Worm (Caenorhabditis elegans) whole organism, early embryonic: ENCODE results near the gene dsc-1.

Source experiments
- B0310.2 ChIP-seq: sonication (generic microtip); optimal IDR thresholded peaks from 2 replicates; lab custom pipeline; 2016; ENCODE audit warnings: mild to moderate bottlenecking, missing genetic modification characterization, missing compliant biosample characterization
- F13C5.2 ChIP-seq: sonication (generic microtip); optimal IDR thresholded peaks from 2 replicates; lab custom pipeline; 2017; ENCODE audit warnings: mild to moderate bottlenecking, missing genetic modification characterization, inconsistent platforms, missing compliant biosample characterization
- aly-1 ChIP-seq: sonication (generic microtip); optimal IDR thresholded peaks from 2 replicates; lab custom pipeline; 2016; ENCODE audit warnings: missing genetic modification characterization, missing compliant biosample characterization
- ama-1 ChIP-seq: fragments of 150-350 bp; optimal IDR thresholded peaks from 2 replicates; lab custom pipeline; 2014
- ceh-13 ChIP-seq: fragments of 200-800 bp; sonication (Bioruptor generic); optimal IDR thresholded peaks from 2 replicates; lab custom pipeline; 2018; ENCODE audit warnings: mild to moderate bottlenecking, missing genetic modification characterization, missing compliant biosample characterization
- ceh-36 ChIP-seq: sonication (generic microtip); optimal IDR thresholded peaks from 2 replicates; lab custom pipeline; 2016; ENCODE audit warnings: missing genetic modification characterization, inconsistent platforms, missing compliant biosample characterization
- ets-7 ChIP-seq: sonication (generic microtip); optimal IDR thresholded peaks from 2 replicates; lab custom pipeline; 2016; ENCODE audit warnings: missing genotype, missing genetic modification characterization, missing compliant biosample characterization
- flt-1 ChIP-seq: fragments of 200-800 bp; sonication (Bioruptor generic); IDR thresholded peaks from 2 replicates; pipeline ENCODE4 v1.3.6; 2022; ENCODE audit warnings: missing genetic modification characterization, missing compliant biosample characterization
- hmbx-1 ChIP-seq: sonication (generic microtip); optimal IDR thresholded peaks from 2 replicates; lab custom pipeline; 2016; ENCODE audit warnings: mild to moderate bottlenecking, missing genetic modification characterization, missing compliant biosample characterization
- hmg-4 ChIP-seq: fragments of 200-800 bp; sonication (Bioruptor generic); optimal IDR thresholded peaks from 2 replicates; lab custom pipeline; 2018; ENCODE audit warnings: mild to moderate bottlenecking, missing genetic modification characterization, missing compliant biosample characterization
- hnd-1 ChIP-seq: sonication (generic microtip); optimal IDR thresholded peaks from 2 replicates; lab custom pipeline; 2016; ENCODE audit warnings: missing genetic modification characterization, missing compliant biosample characterization
- pes-1 ChIP-seq: fragments of 200-800 bp; sonication (Bioruptor generic); IDR thresholded peaks from 2 replicates; pipeline ENCODE4 v1.3.6; 2022; ENCODE audit warnings: missing genetic modification reagents, missing genetic modification characterization, missing compliant biosample characterization
- scrt-1 ChIP-seq: fragments of 200-800 bp; sonication (Bioruptor generic); IDR thresholded peaks from 2 replicates; pipeline ENCODE4 v1.3.6; 2022; ENCODE audit warnings: missing genetic modification characterization, missing compliant biosample characterization
- sea-1 ChIP-seq: fragments of 200-800 bp; sonication (Bioruptor generic); conservative IDR thresholded peaks from 2 replicates; pipeline ENCODE4 v1.3.6; 2022; ENCODE audit warnings: missing genetic modification characterization, missing compliant biosample characterization
- tbx-11 ChIP-seq: fragments of 200-800 bp; sonication (Bioruptor generic); IDR thresholded peaks from 2 replicates; pipeline ENCODE4 v1.3.6; 2022; ENCODE audit warnings: missing genetic modification characterization, missing compliant biosample characterization
- tbx-37 ChIP-seq: fragments of 200-800 bp; sonication (Bioruptor generic); conservative IDR thresholded peaks from 2 replicates; pipeline ENCODE4 v1.3.6; 2022; ENCODE audit warnings: missing genetic modification reagents, missing genetic modification characterization, missing compliant biosample characterization
- tra-4 ChIP-seq: sonication (generic microtip); optimal IDR thresholded peaks from 2 replicates; lab custom pipeline; 2017; ENCODE audit warnings: missing genetic modification characterization, missing compliant biosample characterization

dsc-1 gene

DNA sequence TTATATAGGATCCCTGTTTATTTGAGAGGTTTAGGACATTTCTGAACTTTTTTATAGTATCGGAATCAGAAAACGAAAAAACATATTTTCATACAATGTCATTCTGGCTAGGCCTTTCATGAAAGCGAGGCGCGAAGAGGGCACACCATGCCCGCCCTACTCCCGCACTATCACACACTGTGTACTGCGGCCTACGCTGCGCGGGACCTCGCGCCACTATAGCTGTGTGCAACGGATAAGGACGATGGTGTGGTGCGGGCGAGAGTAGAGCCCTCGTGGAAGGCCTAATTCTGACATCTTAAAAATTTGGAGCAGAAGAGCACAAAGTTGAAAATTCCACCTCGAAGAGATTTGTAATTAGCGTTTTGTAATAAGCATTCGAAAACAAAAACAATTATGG, 23.7 kb downstream of the dsc-1 start:
- TF ChIP-seq B0310.2 (tag; lab: Kevin White, UChicago) (no peak), ama-1 (lab: Kevin White, UChicago) (no peak), tbx-37 (GFP tag; lab: Robert Waterston, UW) (no peak), tra-4 (tag; lab: Kevin White, UChicago) (no peak), flt-1 (GFP tag; lab: Robert Waterston, UW) (no peak), hmbx-1 (no peak), ceh-36 (tag; lab: Kevin White, UChicago) (no peak), hmg-4 (GFP tag; lab: Kevin White, UChicago) (no peak), scrt-1 (no peak), ets-7 (tag; lab: Kevin White, UChicago) (no peak), ceh-13 (no peak), hnd-1 (no peak), sea-1 (GFP tag; lab: Robert Waterston, UW) (no peak), aly-1 (no peak), pes-1 (no peak), F13C5.2 (no peak)

ce11 chrX:15008697-15009096, 25.9 kb downstream of the dsc-1 start:
- TF ChIP-seq pes-1, result no peak

DNA sequence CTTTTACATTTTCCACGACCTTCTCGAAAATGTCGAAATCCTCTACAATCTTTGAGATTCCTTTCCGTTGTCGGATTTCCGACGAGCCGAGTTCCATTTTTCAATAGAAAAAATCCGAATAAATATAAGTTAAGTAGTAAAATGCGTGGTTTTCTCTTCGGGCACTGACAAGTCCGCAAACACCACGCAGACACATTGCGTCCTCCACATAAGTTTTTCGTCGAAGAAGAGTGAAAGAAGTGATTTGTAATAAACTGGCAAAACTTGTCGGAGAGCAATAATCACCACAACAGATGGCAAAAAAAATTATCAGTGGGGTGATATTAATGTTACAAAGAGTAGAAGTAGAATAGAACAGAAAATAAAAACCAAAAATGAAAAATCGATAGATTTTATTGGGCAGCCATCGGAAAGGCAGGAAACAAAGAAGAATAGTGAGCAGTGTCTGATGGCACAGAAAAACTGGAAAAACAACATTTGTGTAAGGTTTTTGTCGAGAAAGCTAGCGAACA, 27.7 kb downstream of the dsc-1 start, which contains the start of gene ergi-2:
Gene ergi-2 (minus strand): TSS at position 462 of the 512 bp plus-strand sequence.
- TF ChIP-seq aly-1 (no peak), hmg-4 (GFP tag; lab: Kevin White, UChicago) (no peak), hnd-1 (no peak), scrt-1 (no peak), ama-1 (lab: Kevin White, UChicago) (no peak), ets-7 (tag; lab: Kevin White, UChicago) (no peak), hmbx-1 (no peak), tra-4 (tag; lab: Kevin White, UChicago) (no peak)

DNA sequence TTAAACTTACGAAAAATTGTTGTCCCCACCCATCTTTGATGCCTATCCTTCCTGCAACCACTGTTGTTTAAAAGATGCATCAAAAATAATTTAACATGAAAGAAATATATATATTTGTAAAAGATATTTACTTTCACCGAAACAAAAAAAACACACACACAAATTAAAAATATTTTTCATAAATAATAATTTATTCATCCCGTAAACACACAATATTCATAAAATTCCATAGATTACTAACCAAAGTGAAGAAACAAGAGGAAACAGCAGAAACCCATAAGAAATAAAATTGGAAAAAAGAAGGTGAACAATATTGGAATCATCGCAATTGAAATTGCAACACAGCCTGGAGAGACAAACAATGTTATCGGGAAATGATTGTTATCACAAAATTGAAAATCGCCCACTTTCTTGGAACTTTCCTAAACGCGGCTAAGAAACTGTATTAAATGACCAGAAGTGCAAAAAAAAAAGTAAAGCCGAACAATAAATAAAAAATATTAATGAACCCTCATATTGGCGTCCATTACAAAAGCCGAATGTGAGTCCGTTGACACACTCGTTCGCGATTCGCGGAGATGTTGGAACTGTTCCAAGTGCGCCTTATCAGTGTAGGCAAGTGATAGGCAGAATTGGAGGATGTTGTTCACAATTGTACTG, 30.6 kb downstream of the dsc-1 start, which contains the start of gene slc-25A18.1:
Gene slc-25A18.1 (minus strand): TSS at position 51 of the 660 bp plus-strand sequence.
- TF ChIP-seq hmbx-1 (no peak), scrt-1 (no peak), tbx-37 (GFP tag; lab: Robert Waterston, UW) (no peak), hmg-4 (GFP tag; lab: Kevin White, UChicago) (no peak)

DNA sequence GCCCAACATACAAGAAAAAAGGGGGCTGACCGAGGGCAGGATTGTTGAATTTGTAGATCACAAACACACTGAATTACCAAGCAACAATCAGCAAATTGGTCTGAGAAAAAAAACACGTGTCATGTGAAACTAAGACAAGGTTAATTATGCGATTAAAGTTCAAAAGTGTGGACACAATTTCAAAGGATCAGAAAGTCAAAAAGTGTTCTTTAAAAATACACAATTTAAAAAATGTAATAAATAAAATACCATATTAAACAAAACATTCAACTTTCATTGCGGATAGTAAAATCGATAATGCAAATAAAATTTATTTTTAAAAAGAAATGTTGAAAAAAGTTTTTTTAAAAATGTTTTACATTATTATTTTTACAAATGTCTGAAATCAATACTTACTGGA, 35.5 kb downstream of the dsc-1 start, which contains the start of gene cutl-3:
Gene cutl-3 (minus strand): TSS at position 101 of the 400 bp plus-strand sequence.
- TF ChIP-seq tbx-37 (GFP tag; lab: Robert Waterston, UW) (no peak), tbx-11 (no peak), F13C5.2 (no peak), ceh-36 (tag; lab: Kevin White, UChicago) (no peak), ceh-13 (no peak), tra-4 (tag; lab: Kevin White, UChicago) (no peak), ets-7 (tag; lab: Kevin White, UChicago) (no peak), hmg-4 (GFP tag; lab: Kevin White, UChicago) (no peak), hmbx-1 (no peak), scrt-1 (no peak), flt-1 (GFP tag; lab: Robert Waterston, UW) (no peak), pes-1 (no peak), ama-1 (lab: Kevin White, UChicago) (no peak), hnd-1 (no peak), sea-1 (GFP tag; lab: Robert Waterston, UW) (no peak), aly-1 (no peak), B0310.2 (tag; lab: Kevin White, UChicago) (no peak)

DNA sequence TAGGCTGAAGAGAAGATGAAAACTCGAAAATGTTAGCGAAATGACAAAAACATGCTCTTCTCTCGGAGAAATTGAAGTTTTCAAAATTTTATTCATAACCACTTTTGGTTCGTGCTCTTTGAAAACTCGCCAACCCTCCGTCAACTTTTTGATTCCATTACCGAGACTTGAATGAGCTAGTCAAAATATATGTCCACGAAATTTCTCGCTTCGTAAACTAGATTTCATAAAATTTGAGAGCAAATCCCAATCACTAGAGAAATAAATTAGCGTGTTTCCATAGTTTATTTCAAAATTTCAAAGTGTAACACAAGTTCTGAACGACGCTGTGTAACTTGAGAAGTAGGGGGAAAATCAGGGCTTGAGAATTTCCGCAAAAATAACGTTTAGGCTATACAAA, 40.9 kb downstream of the dsc-1 start:
- no peak for TF ChIP-seq hmg-4 (GFP tag; lab: Kevin White, UChicago)
- TF ChIP-seq ama-1 (lab: Kevin White, UChicago), result no peak
- no peak for TF ChIP-seq flt-1 (GFP tag; lab: Robert Waterston, UW)
- no peak for TF ChIP-seq ceh-36 (tag; lab: Kevin White, UChicago)
- no peak for TF ChIP-seq tra-4 (tag; lab: Kevin White, UChicago)
- no peak for TF ChIP-seq B0310.2 (tag; lab: Kevin White, UChicago)
- no peak for TF ChIP-seq hnd-1
- TF ChIP-seq ceh-13, result no peak
- TF ChIP-seq scrt-1, result no peak

DNA sequence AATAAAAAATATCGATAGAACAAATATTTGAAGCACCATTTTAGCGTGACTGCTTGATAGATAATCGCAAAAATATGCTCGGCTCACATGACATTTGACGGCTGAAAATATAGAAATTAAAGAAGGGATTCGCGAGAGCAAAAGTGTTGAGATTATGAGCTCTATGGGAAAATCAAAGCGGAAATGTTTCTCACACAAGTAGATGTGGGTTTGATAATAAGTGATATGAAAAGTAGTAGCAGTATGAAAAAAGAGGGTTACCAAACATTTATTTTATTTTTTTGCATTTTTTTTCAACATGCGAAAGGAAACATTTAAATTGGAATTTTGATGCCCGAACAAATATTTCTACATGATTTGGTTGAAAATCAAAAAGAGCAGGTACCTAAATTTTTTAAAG, 43.4 kb downstream of the dsc-1 start, which contains the start of gene iglr-1:
Gene iglr-1 (minus strand): TSS at position 101 of the 400 bp plus-strand sequence.
- TF ChIP-seq flt-1 (GFP tag; lab: Robert Waterston, UW), result no peak
- no peak for TF ChIP-seq ceh-36 (tag; lab: Kevin White, UChicago)
- no peak for TF ChIP-seq sea-1 (GFP tag; lab: Robert Waterston, UW)
- no peak for TF ChIP-seq hmbx-1
- TF ChIP-seq pes-1, result no peak
- no peak for TF ChIP-seq tra-4 (tag; lab: Kevin White, UChicago)

- TF ChIP-seq hmbx-1 (no peak), aly-1 (no peak), pes-1 (no peak), hmg-4 (GFP tag; lab: Kevin White, UChicago) (no peak), hnd-1 (no peak), tbx-11 (no peak), sea-1 (GFP tag; lab: Robert Waterston, UW) (no peak), tbx-37 (GFP tag; lab: Robert Waterston, UW) (no peak), B0310.2 (tag; lab: Kevin White, UChicago) (no peak), ceh-13 (no peak), ama-1 (lab: Kevin White, UChicago) (no peak), tra-4 (tag; lab: Kevin White, UChicago) (no peak), F13C5.2 (no peak), ceh-36 (tag; lab: Kevin White, UChicago) (no peak), scrt-1 (no peak), ets-7 (tag; lab: Kevin White, UChicago) (no peak), flt-1 (GFP tag; lab: Robert Waterston, UW) (no peak)
These were observed 46.5 kb downstream of the dsc-1 start for ce11 chrX:14988160-14988559.
